Worm (Caenorhabditis elegans): ENCODE measurements around the gene T10B5.8.

Gene T10B5.8

ce11 chrV:1868025-1868424, 26.2 kb downstream of the T10B5.8 start:
- TF ChIP-seq somi-1 (GFP tag; optimal IDR thresholded peaks at IDR 0.05) (no peak), snpc-1.3 (tag; optimal IDR thresholded peaks at IDR 0.05; ENCODE audit: insufficient read depth) (no peak), F52B5.7 (tag; optimal IDR thresholded peaks at IDR 0.05) (no peak), Y56A3A.18 (GFP tag; IDR thresholded peaks at IDR 0.05) (no peak), K11D2.4 (GFP tag; IDR thresholded peaks at IDR 0.05) (no peak), unc-130 (GFP tag; optimal IDR thresholded peaks at IDR 0.05) (no peak), rpc-1 (optimal IDR thresholded peaks at IDR 0.05) (no peak), rpc-1 (tag; optimal IDR thresholded peaks at IDR 0.05) (no peak)

- peak; percentile 65 for TF ChIP-seq pha-4 (tag; optimal IDR thresholded peaks at IDR 0.05)
- TF ChIP-seq F57C9.4 (tag; optimal IDR thresholded peaks at IDR 0.05), result no peak
- no peak for TF ChIP-seq ceh-79 (tag; optimal IDR thresholded peaks at IDR 0.05)
- peak; percentile 90 for TF ChIP-seq Y95B8A.8 (GFP tag; IDR thresholded peaks at IDR 0.05)
- peak; percentile 91 for TF ChIP-seq madf-8 (GFP tag; conservative IDR thresholded peaks at IDR 0.05)
- peak; percentile 98 for TF ChIP-seq dpl-1 (GFP tag; optimal IDR thresholded peaks at IDR 0.05)
- TF ChIP-seq hrde-1 (tag; optimal IDR thresholded peaks at IDR 0.05; ENCODE audit: borderline replicate concordance), result peak; percentile 34
- TF ChIP-seq tbx-9 (tag; optimal IDR thresholded peaks at IDR 0.05; ENCODE audit: borderline replicate concordance), result no peak
- TF ChIP-seq F52B5.7 (tag; optimal IDR thresholded peaks at IDR 0.05), result no peak
- peak; percentile 97 for TF ChIP-seq dox-1 (GFP tag; IDR thresholded peaks at IDR 0.05)
- peak; percentile 35 for TF ChIP-seq mel-28 (tag; optimal IDR thresholded peaks at IDR 0.05; ENCODE audit: borderline replicate concordance)
- TF ChIP-seq rpc-1 (optimal IDR thresholded peaks at IDR 0.05), result no peak
- TF ChIP-seq rpc-1 (tag; optimal IDR thresholded peaks at IDR 0.05), result no peak
- TF ChIP-seq F37B4.10 (GFP tag; IDR thresholded peaks at IDR 0.05), result no peak
- TF ChIP-seq K12H6.12 (tag; optimal IDR thresholded peaks at IDR 0.05), result peak; percentile 76
- 0 out of 2 replicates have a peak, but pooled peaks have one; percentile 47 for TF ChIP-seq bed-2 (GFP tag; IDR thresholded peaks at IDR 0.05)
- TF ChIP-seq lir-1 (GFP tag; conservative IDR thresholded peaks at IDR 0.05), result peak; percentile 87
- TF ChIP-seq dpff-1 (tag; optimal IDR thresholded peaks at IDR 0.05), result no peak
- peak; percentile 26 for TF ChIP-seq B0261.1 (tag; optimal IDR thresholded peaks at IDR 0.05)
- TF ChIP-seq aptf-2 (GFP tag; conservative IDR thresholded peaks at IDR 0.05), result no peak
- TF ChIP-seq B0035.1 (tag; optimal IDR thresholded peaks at IDR 0.05), result peak; percentile 34
- TF ChIP-seq nfyb-1 (GFP tag; IDR thresholded peaks at IDR 0.05), result peak; percentile 91
- peak; percentile 77; the same call in 1 of the 2 replicates for TF ChIP-seq Y79H2A.3 (GFP tag; conservative IDR thresholded peaks at IDR 0.05)
- no peak for TF ChIP-seq F10E7.11 (tag; optimal IDR thresholded peaks at IDR 0.05)
- TF ChIP-seq lin-40 (tag; optimal IDR thresholded peaks at IDR 0.05), result peak; percentile 89
- peak; percentile 99 for TF ChIP-seq lin-54 (GFP tag; optimal IDR thresholded peaks at IDR 0.05)
- TF ChIP-seq madf-6 (GFP tag; IDR thresholded peaks at IDR 0.05), result peak; percentile 98
- TF ChIP-seq sea-2 (GFP tag; IDR thresholded peaks at IDR 0.05), result no peak
- TF ChIP-seq nhr-120 (GFP tag; IDR thresholded peaks at IDR 0.05), result no peak
- TF ChIP-seq chd-7 (tag; optimal IDR thresholded peaks at IDR 0.05), result peak; percentile 73
- TF ChIP-seq cebp-1 (GFP tag; IDR thresholded peaks at IDR 0.05), result no peak
- TF ChIP-seq cebp-1 (tag; optimal IDR thresholded peaks at IDR 0.05), result peak; percentile 88
- peak; percentile 89 for TF ChIP-seq xnd-1 (tag; optimal IDR thresholded peaks at IDR 0.05)
- peak; percentile 87 for TF ChIP-seq hsf-1 (GFP tag; IDR thresholded peaks at IDR 0.05)
- TF ChIP-seq fkh-3 (tag; optimal IDR thresholded peaks at IDR 0.05), result no peak
- peak; percentile 96 for TF ChIP-seq Y53G8AR.9 (GFP tag; conservative IDR thresholded peaks at IDR 0.05)
- no peak for TF ChIP-seq hlh-26 (GFP tag; conservative IDR thresholded peaks at IDR 0.05)
- TF ChIP-seq rcor-1 (GFP tag; IDR thresholded peaks at IDR 0.05), result peak; percentile 95
- 0 out of 2 replicates have a peak, but pooled peaks have one; percentile 47 for TF ChIP-seq F39B2.1 (GFP tag; IDR thresholded peaks at IDR 0.05)
- TF ChIP-seq T26A5.8 (tag; optimal IDR thresholded peaks at IDR 0.05), result no peak
- peak; percentile 87 for TF ChIP-seq hmg-20 (GFP tag; IDR thresholded peaks at IDR 0.05)
- peak; percentile 84 for TF ChIP-seq attf-6 (GFP tag; IDR thresholded peaks at IDR 0.05)
These were observed 26.9 kb downstream of the T10B5.8 start, which contains the start of gene knl-3 for ce11 chrV:1868596-1869263. Gene knl-3 (plus strand): TSS chrV:1869213.

All from whole organism, young adult.